Fruit fly (Drosophila melanogaster): ENCODE measurements around the gene Wdr81.

dm6 chr2L:12002922-12003791, 17.6 kb downstream of the Wdr81 start:
- TF ChIP-seq Pif1A (GFP tag; optimal IDR thresholded peaks at IDR 0.05), result peak; percentile 34
- peak; percentile 30 for TF ChIP-seq gl (tag; optimal IDR thresholded peaks at IDR 0.05)
- TF ChIP-seq CG34367 (tag; optimal IDR thresholded peaks at IDR 0.05), result no peak
